Worm (Caenorhabditis elegans) whole organism, L2 larva: ENCODE results near the gene mmcm-1.

Experiments
- lin-13 ChIP-seq: fragments of 150-350 bp; optimal IDR thresholded peaks from 2 replicates; lab custom pipeline; 2014; ENCODE audit warnings: missing biosample characterization, missing genetic modification reagents, missing genetic modification characterization
- nhr-237 ChIP-seq: fragments of 150-350 bp; optimal IDR thresholded peaks from 2 replicates; lab custom pipeline; 2014; ENCODE audit warnings: missing biosample characterization, missing genetic modification characterization

ce11 chrIII:3867937-3868929 lies 39.3 kb downstream of the mmcm-1 start:
- TF ChIP-seq nhr-237 (tag; lab: Kevin White, UChicago) (no peak), lin-13 (GFP tag; lab: Kevin White, UChicago) (no peak)
